Worm (Caenorhabditis elegans) whole organism, L1 larva: ENCODE data around the gene Y39B6A.29.

Experiments
- alr-1 ChIP-seq: fragments of 200-800 bp; sonication (Bioruptor generic); optimal IDR thresholded peaks from 2 replicates; lab custom pipeline; 2018; ENCODE audit warnings: borderline replicate concordance, mild to moderate bottlenecking, missing genetic modification characterization, missing compliant biosample characterization
- ceh-82 ChIP-seq, 3 experiments: fragments of 150-350 bp in 1 of 3; sonication (generic microtip) in 2 of 3; optimal IDR thresholded peaks; 2 replicates each; lab custom pipeline; 2014 to 2017; ENCODE audit warnings: missing biosample characterization in 3 of 3, missing genetic modification characterization in 3 of 3
- egl-27 ChIP-seq, 2 experiments: fragments of 150-350 bp in 1 of 2; sonication (generic microtip); optimal IDR thresholded peaks; 3 replicates each; lab custom pipeline; 2017 to 2018; ENCODE audit warnings: missing biosample characterization in 2 of 2, missing genetic modification characterization in 2 of 2, missing genetic modification reagents in 2 of 2
- fkh-10 ChIP-seq: sonication (generic microtip); optimal IDR thresholded peaks from 2 replicates; lab custom pipeline; 2017; ENCODE audit warnings: missing biosample characterization, missing genetic modification reagents, missing genetic modification characterization
- fkh-8 ChIP-seq: sonication (generic microtip); optimal IDR thresholded peaks from 2 replicates; lab custom pipeline; 2016; ENCODE audit warnings: mild to moderate bottlenecking, missing genetic modification characterization, missing compliant biosample characterization
- isw-1 ChIP-seq: fragments of 200-800 bp; sonication (Bioruptor generic); IDR thresholded peaks from 2 replicates; pipeline ENCODE4 v1.3.6; 2022; ENCODE audit warnings: missing genetic modification characterization, missing compliant biosample characterization
- lin-13 ChIP-seq: fragments of 150-350 bp; optimal IDR thresholded peaks from 2 replicates; lab custom pipeline; 2014; ENCODE audit warnings: missing biosample characterization, missing genetic modification reagents, missing genetic modification characterization
- mep-1 ChIP-seq: fragments of 150-350 bp; optimal IDR thresholded peaks from 2 replicates; lab custom pipeline; 2014; ENCODE audit warnings: missing biosample characterization, missing genetic modification characterization
- sox-4 ChIP-seq: sonication (generic microtip); optimal IDR thresholded peaks from 2 replicates; lab custom pipeline; 2016; ENCODE audit warnings: missing genetic modification characterization, missing compliant biosample characterization
- tbx-2 ChIP-seq: sonication (generic microtip); optimal IDR thresholded peaks from 2 replicates; lab custom pipeline; 2016; ENCODE audit warnings: missing genetic modification characterization, missing compliant biosample characterization
- unc-130 ChIP-seq: fragments of 150-350 bp; optimal IDR thresholded peaks from 2 replicates; lab custom pipeline; 2017; ENCODE audit warnings: missing biosample characterization, missing genetic modification characterization, inconsistent platforms
- unc-62 ChIP-seq: fragments of 150-350 bp; optimal IDR thresholded peaks from 2 replicates; lab custom pipeline; 2014; ENCODE audit warnings: missing biosample characterization, missing genetic modification reagents, missing genetic modification characterization
- ztf-4 ChIP-seq: fragments of 150-350 bp; optimal IDR thresholded peaks from 2 replicates; lab custom pipeline; 2014; ENCODE audit warnings: missing biosample characterization, missing genetic modification characterization

DNA sequence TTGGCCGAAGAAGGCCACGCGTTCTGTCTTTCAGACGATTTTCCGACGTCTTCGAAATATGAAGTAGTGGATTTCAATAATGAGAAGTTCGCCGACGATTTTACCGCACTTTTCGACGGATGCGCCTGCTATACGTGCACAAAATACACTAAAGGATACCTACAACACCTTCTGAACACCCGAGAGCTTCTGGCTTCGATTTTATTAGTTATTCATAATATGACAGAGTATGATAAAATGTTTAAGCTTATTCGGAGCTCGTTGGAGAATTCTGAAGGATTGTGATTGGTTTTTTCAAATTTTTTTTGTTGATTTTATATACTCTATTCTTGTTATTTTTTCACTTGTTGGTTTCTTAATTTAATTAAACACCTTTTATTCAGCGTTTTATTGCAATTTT, 24.0 kb downstream of the Y39B6A.29 start:
- TF ChIP-seq isw-1 (GFP tag; lab: Robert Waterston, UW): no peak
- TF ChIP-seq ceh-82 (tag; optimal IDR thresholded peaks at IDR 0.05; lab: Kevin White, UChicago): no peak
- no peak for TF ChIP-seq tbx-2 (tag; lab: Kevin White, UChicago)
- no peak for TF ChIP-seq unc-130
- TF ChIP-seq fkh-8 (tag; lab: Kevin White, UChicago): no peak
- no peak for TF ChIP-seq fkh-10 (GFP tag; lab: Kevin White, UChicago)
- TF ChIP-seq lin-13: no peak
- no peak for TF ChIP-seq egl-27 (tag; optimal IDR thresholded peaks at IDR 0.05; lab: Kevin White, UChicago)
- TF ChIP-seq sox-4 (tag; lab: Kevin White, UChicago): no peak
- TF ChIP-seq mep-1 (tag; lab: Kevin White, UChicago): no peak
- TF ChIP-seq unc-62 (GFP tag; lab: Kevin White, UChicago): no peak
- TF ChIP-seq alr-1 (tag; lab: Kevin White, UChicago): no peak
- TF ChIP-seq ztf-4: no peak
